Fruit fly (Drosophila melanogaster) whole organism, embryonic: ENCODE results near the gene CG42828.

Experiments
- Awh ChIP-seq: fragments of 200-800 bp; sonication (Bioruptor generic); IDR thresholded peaks from 2 replicates; pipeline ENCODE4, ENCODE4 v1.3.6; 2022; ENCODE audit warnings: missing biosample characterization, missing genetic modification characterization
- Bteb2 ChIP-seq: fragments of 200-800 bp; sonication (Bioruptor generic); optimal IDR thresholded peaks from 2 replicates; lab custom pipeline; 2016; ENCODE audit warnings: missing biosample characterization, missing genetic modification characterization
- CG10959 ChIP-seq: fragments of 200-800 bp; sonication (Bioruptor generic); IDR thresholded peaks from 2 replicates; pipeline ENCODE4 v1.3.6; 2022; ENCODE audit warnings: missing biosample characterization, missing genetic modification characterization
- CG12744 ChIP-seq: fragments of 200-800 bp; sonication (Bioruptor generic); optimal IDR thresholded peaks from 2 replicates; lab custom pipeline; 2016; ENCODE audit warnings: missing biosample characterization, missing genetic modification characterization
- CG13624 ChIP-seq: fragments of 200-800 bp; sonication (Bioruptor generic); optimal IDR thresholded peaks from 2 replicates; lab custom pipeline; 2016; ENCODE audit warnings: missing biosample characterization, missing genetic modification characterization
- CG17385 ChIP-seq: fragments of 200-800 bp; sonication (Bioruptor generic); optimal IDR thresholded peaks from 3 replicates; lab custom pipeline; 2018; ENCODE audit warnings: missing biosample characterization, mild to moderate bottlenecking, missing genetic modification characterization
- CG17912 ChIP-seq: fragments of 200-800 bp; sonication (Bioruptor generic); optimal IDR thresholded peaks from 2 replicates; lab custom pipeline; 2018; ENCODE audit warnings: missing biosample characterization, mild to moderate bottlenecking, missing genetic modification characterization
- CG3163 ChIP-seq: fragments of 200-800 bp; sonication (Bioruptor generic); optimal IDR thresholded peaks from 3 replicates; lab custom pipeline; 2016; ENCODE audit warnings: missing biosample characterization, missing genetic modification characterization
- CG4282 ChIP-seq: fragments of 200-800 bp; sonication (Bioruptor generic); optimal IDR thresholded peaks from 2 replicates; lab custom pipeline; 2016; ENCODE audit warnings: missing biosample characterization, missing genetic modification characterization
- CG5245 ChIP-seq: fragments of 200-800 bp; sonication (Bioruptor generic); optimal IDR thresholded peaks from 3 replicates; lab custom pipeline; 2016; ENCODE audit warnings: missing biosample characterization, missing genetic modification characterization
- CG6254 ChIP-seq: fragments of 200-800 bp; sonication (Bioruptor generic); optimal IDR thresholded peaks from 3 replicates; lab custom pipeline; 2017; ENCODE audit warnings: mild to moderate bottlenecking, missing biosample characterization, missing genetic modification reagents, missing genetic modification characterization
- CG6272 ChIP-seq: fragments of 200-800 bp; sonication (Bioruptor generic); IDR thresholded peaks from 2 replicates; pipeline ENCODE4 v1.3.6; 2022; ENCODE audit warnings: missing biosample characterization, missing genetic modification characterization
- CG8089 ChIP-seq: fragments of 200-800 bp; sonication (Bioruptor generic); optimal IDR thresholded peaks from 3 replicates; lab custom pipeline; 2016; ENCODE audit warnings: missing biosample characterization, missing genetic modification characterization
- CG8944 ChIP-seq: fragments of 200-800 bp; sonication (Bioruptor generic); optimal IDR thresholded peaks from 3 replicates; lab custom pipeline; 2016; ENCODE audit warnings: missing biosample characterization, missing genetic modification characterization
- CG9437 ChIP-seq: fragments of 200-800 bp; sonication (Bioruptor generic); optimal IDR thresholded peaks from 2 replicates; lab custom pipeline; 2018; ENCODE audit warnings: missing biosample characterization, mild to moderate bottlenecking, missing genetic modification characterization
- CG9876 ChIP-seq: fragments of 200-800 bp; sonication (Bioruptor generic); optimal IDR thresholded peaks from 2 replicates; lab custom pipeline; 2016; ENCODE audit warnings: missing biosample characterization, missing genetic modification characterization
- CG9932 ChIP-seq: fragments of 200-800 bp; sonication (Bioruptor generic); IDR thresholded peaks from 2 replicates; pipeline ENCODE4 v1.3.6; 2022; ENCODE audit warnings: missing biosample characterization, missing genetic modification characterization
- CHES-1-like ChIP-seq: fragments of 200-800 bp; sonication (Bioruptor generic); optimal IDR thresholded peaks from 2 replicates; lab custom pipeline; 2016; ENCODE audit warnings: missing biosample characterization, missing genetic modification characterization
- Deaf1 ChIP-seq: fragments of 200-800 bp; optimal IDR thresholded peaks from 3 replicates; lab custom pipeline; 2019; ENCODE audit warnings: missing biosample characterization, mild to moderate bottlenecking, missing genetic modification characterization, moderate library complexity
- Dek ChIP-seq: fragments of 200-800 bp; sonication (Bioruptor generic); optimal IDR thresholded peaks from 3 replicates; lab custom pipeline; 2019; ENCODE audit warnings: missing biosample characterization, mild to moderate bottlenecking, missing genetic modification characterization, moderate library complexity
- Dp ChIP-seq: fragments of 200-800 bp; sonication (Bioruptor generic); optimal IDR thresholded peaks from 2 replicates; lab custom pipeline; 2018; ENCODE audit warnings: missing biosample characterization, mild to moderate bottlenecking, missing genetic modification characterization, moderate library complexity
- Dref ChIP-seq: fragments of 200-800 bp; sonication (Bioruptor generic); IDR thresholded peaks from 2 replicates; pipeline ENCODE4 v1.3.6; 2022; ENCODE audit warnings: missing biosample characterization, missing genetic modification characterization
- HLH4C ChIP-seq: fragments of 200-800 bp; sonication (Bioruptor generic); IDR thresholded peaks from 3 replicates; pipeline ENCODE4 v1.3.6; 2022; ENCODE audit warnings: missing biosample characterization, missing genetic modification characterization; ENCODE audit not compliant: partially characterized antibody
- Hand ChIP-seq: fragments of 200-800 bp; sonication (Bioruptor generic); optimal IDR thresholded peaks from 2 replicates; lab custom pipeline; 2017; ENCODE audit warnings: mild to moderate bottlenecking, missing biosample characterization, missing genetic modification reagents, missing genetic modification characterization
- Hr51 ChIP-seq, 2 experiments: fragments of 200-800 bp; sonication (Bioruptor generic); optimal IDR thresholded peaks; 2 replicates in 1 of 2; 3 replicates in 1 of 2; lab custom pipeline; 2016 to 2018; ENCODE audit warnings: missing biosample characterization in 2 of 2, missing genetic modification characterization in 2 of 2, mild to moderate bottlenecking in 1 of 2, moderate library complexity in 1 of 2
- Lim3 ChIP-seq: fragments of 200-800 bp; sonication (Bioruptor generic); IDR thresholded peaks from 2 replicates; pipeline ENCODE4 v1.3.6; 2022; ENCODE audit warnings: missing biosample characterization, missing genetic modification characterization
- MBD-R2 ChIP-seq: fragments of 200-800 bp; sonication (Bioruptor generic); IDR thresholded peaks from 2 replicates; pipeline ENCODE4 v1.3.6; 2022; ENCODE audit warnings: missing biosample characterization, missing genetic modification characterization
- NFAT ChIP-seq: fragments of 200-800 bp; sonication (Bioruptor generic); IDR thresholded peaks from 2 replicates; pipeline ENCODE4 v1.3.6; 2022; ENCODE audit warnings: missing biosample characterization, missing genetic modification characterization
- Neu2 ChIP-seq: fragments of 200-800 bp; sonication (Bioruptor generic); optimal IDR thresholded peaks from 3 replicates; lab custom pipeline; 2016; ENCODE audit warnings: missing biosample characterization, missing genetic modification characterization, borderline replicate concordance
- Sox100B ChIP-seq: fragments of 200-800 bp; sonication (Bioruptor generic); optimal IDR thresholded peaks from 3 replicates; lab custom pipeline; 2018; ENCODE audit warnings: missing biosample characterization, mild to moderate bottlenecking, missing genetic modification characterization
- Spps ChIP-seq: fragments of 200-800 bp; sonication (Bioruptor generic); optimal IDR thresholded peaks from 2 replicates; lab custom pipeline; 2018; ENCODE audit warnings: missing biosample characterization, mild to moderate bottlenecking, missing genetic modification characterization
- Ssrp ChIP-seq: fragments of 200-800 bp; sonication (Bioruptor generic); optimal IDR thresholded peaks from 2 replicates; lab custom pipeline; 2018; ENCODE audit warnings: missing biosample characterization, mild to moderate bottlenecking, missing genetic modification characterization, moderate library complexity
- Xbp1 ChIP-seq: fragments of 200-800 bp; sonication (Bioruptor generic); optimal IDR thresholded peaks from 3 replicates; lab custom pipeline; 2016; ENCODE audit warnings: missing biosample characterization, mild to moderate bottlenecking, missing genetic modification characterization
- YL-1 ChIP-seq: fragments of 200-800 bp; sonication (Bioruptor generic); optimal IDR thresholded peaks from 3 replicates; lab custom pipeline; 2017; ENCODE audit warnings: missing biosample characterization, mild to moderate bottlenecking, missing genetic modification characterization
- abd-A ChIP-seq: fragments of 200-800 bp; sonication (Bioruptor generic); optimal IDR thresholded peaks from 3 replicates; lab custom pipeline; 2019; ENCODE audit warnings: missing biosample characterization, mild to moderate bottlenecking, missing genetic modification characterization, moderate library complexity
- al ChIP-seq: fragments of 200-800 bp; sonication (Bioruptor generic); IDR thresholded peaks from 2 replicates; pipeline ENCODE4 v1.3.6; 2022; ENCODE audit warnings: missing biosample characterization, missing genetic modification characterization
- dan ChIP-seq: fragments of 200-800 bp; sonication (Bioruptor generic); IDR thresholded peaks from 2 replicates; pipeline ENCODE4 v1.3.6; 2022; ENCODE audit warnings: missing biosample characterization, missing genetic modification characterization
- gem ChIP-seq: fragments of 200-800 bp; sonication (Bioruptor generic); optimal IDR thresholded peaks from 2 replicates; lab custom pipeline; 2019; ENCODE audit warnings: missing biosample characterization, mild to moderate bottlenecking, missing genetic modification characterization, moderate library complexity
- knrl ChIP-seq: fragments of 200-800 bp; sonication (Bioruptor generic); IDR thresholded peaks from 3 replicates; pipeline ENCODE4 v1.3.6; 2022; ENCODE audit warnings: missing biosample characterization, missing genetic modification characterization; ENCODE audit not compliant: partially characterized antibody
- lab ChIP-seq: fragments of 200-800 bp; sonication (Bioruptor generic); optimal IDR thresholded peaks from 3 replicates; lab custom pipeline; 2017; ENCODE audit warnings: missing biosample characterization, missing genetic modification characterization, mild to moderate bottlenecking, moderate library complexity, missing genetic modification reagents
- maf-S ChIP-seq: fragments of 200-800 bp; sonication (Bioruptor generic); optimal IDR thresholded peaks from 2 replicates; lab custom pipeline; 2016; ENCODE audit warnings: missing biosample characterization, missing genetic modification characterization
- nerfin-2 ChIP-seq: fragments of 200-800 bp; sonication (Bioruptor generic); IDR thresholded peaks from 2 replicates; pipeline ENCODE4 v1.3.6; 2022; ENCODE audit warnings: missing biosample characterization, missing genetic modification characterization; ENCODE audit not compliant: partially characterized antibody
- nom ChIP-seq: fragments of 200-800 bp; sonication (Bioruptor generic); optimal IDR thresholded peaks from 2 replicates; lab custom pipeline; 2017; ENCODE audit warnings: missing biosample characterization, missing genetic modification characterization, mild to moderate bottlenecking, moderate library complexity, missing genetic modification reagents
- org-1 ChIP-seq: fragments of 200-800 bp; sonication (Bioruptor generic); optimal IDR thresholded peaks from 2 replicates; lab custom pipeline; 2017; ENCODE audit warnings: missing biosample characterization, missing genetic modification characterization
- sr ChIP-seq: fragments of 200-800 bp; sonication (Bioruptor generic); IDR thresholded peaks from 3 replicates; pipeline ENCODE4 v1.3.6; 2022; ENCODE audit warnings: missing biosample characterization, missing genetic modification characterization
- ssp ChIP-seq: fragments of 200-800 bp; sonication (Bioruptor generic); IDR thresholded peaks from 2 replicates; pipeline ENCODE4 v1.3.6; 2022; ENCODE audit warnings: missing biosample characterization, missing genetic modification characterization
- toy ChIP-seq: fragments of 200-800 bp; sonication (Bioruptor generic); IDR thresholded peaks from 2 replicates; pipeline ENCODE4 v1.3.6; 2022; ENCODE audit warnings: missing biosample characterization, missing genetic modification characterization
- unpg ChIP-seq: fragments of 200-800 bp; sonication (Bioruptor generic); optimal IDR thresholded peaks from 3 replicates; lab custom pipeline; 2018; ENCODE audit warnings: missing biosample characterization, mild to moderate bottlenecking, missing genetic modification characterization, moderate library complexity
- zfh1 ChIP-seq: fragments of 200-800 bp; sonication (Bioruptor generic); IDR thresholded peaks from 3 replicates; pipeline ENCODE4 v1.3.6; 2022; ENCODE audit warnings: missing biosample characterization, missing genetic modification characterization

Gene CG42828

dm6 chr3R:23347432-23348305 is 25.8 kb upstream of the CG42828 start, which contains the start of gene PolE1 (continued):
- TF ChIP-seq CG10959 (GFP tag; lab: Robert Waterston, UW) (no peak), CG3163 (no peak), sr (GFP tag; lab: Robert Waterston, UW) (no peak), Dref (GFP tag; lab: Robert Waterston, UW) (no peak), Bteb2 (no peak), maf-S (GFP tag; lab: Kevin White, UChicago) (no peak), CG4282 (GFP tag; lab: Kevin White, UChicago) (no peak), Deaf1 (tag; lab: Kevin White, UChicago) (no peak), YL-1 (peak; percentile 21), Spps (tag; lab: Kevin White, UChicago) (no peak), Dek (no peak), nerfin-2 (GFP tag; lab: Robert Waterston, UW) (0 out of 2 replicates have a peak, but pooled peaks have one; percentile 29), al (GFP tag; lab: Robert Waterston, UW) (no peak), lab (GFP tag; lab: Kevin White, UChicago) (no peak), Hr51 (GFP tag; optimal IDR thresholded peaks at IDR 0.05; lab: Kevin White, UChicago) (no peak), CG6272 (GFP tag; lab: Robert Waterston, UW) (no peak), CG9932 (GFP tag; lab: Robert Waterston, UW) (no peak), gem (no peak), Dp (GFP tag; lab: Kevin White, UChicago) (peak; percentile 99), CG5245 (GFP tag; lab: Kevin White, UChicago) (no peak), knrl (GFP tag; lab: Robert Waterston, UW) (no peak), zfh1 (no peak), Hand (GFP tag; lab: Kevin White, UChicago) (no peak), toy (GFP tag; lab: Robert Waterston, UW) (no peak), CG17385 (GFP tag; lab: Kevin White, UChicago) (no peak), dan (no peak), Neu2 (no peak), MBD-R2 (GFP tag; lab: Robert Waterston, UW) (peak; percentile 71), nom (GFP tag; lab: Kevin White, UChicago) (no peak), NFAT (GFP tag; lab: Robert Waterston, UW) (no peak), Awh (0 out of 2 replicates have a peak, but pooled peaks have one; percentile 21), HLH4C (peak; percentile 33; the same call in 1 of the 3 replicates), Lim3 (no peak), Ssrp (tag; lab: Kevin White, UChicago) (no peak), CG8944 (GFP tag; lab: Kevin White, UChicago) (no peak), abd-A (tag; lab: Kevin White, UChicago) (no peak), ssp (GFP tag; lab: Robert Waterston, UW) (no peak), unpg (no peak), CG17912 (GFP tag; lab: Kevin White, UChicago) (no peak), CHES-1-like (GFP tag; lab: Kevin White, UChicago) (no peak), Xbp1 (GFP tag; lab: Kevin White, UChicago) (peak; percentile 13), CG9876 (GFP tag; lab: Kevin White, UChicago) (no peak), CG12744 (peak; percentile 1), org-1 (GFP tag; lab: Kevin White, UChicago) (no peak), CG8089 (GFP tag; lab: Kevin White, UChicago) (no peak), CG6254 (GFP tag; lab: Kevin White, UChicago) (no peak), Sox100B (GFP tag; lab: Kevin White, UChicago) (no peak), CG13624 (GFP tag; lab: Kevin White, UChicago) (no peak), CG9437 (GFP tag; lab: Kevin White, UChicago) (no peak)
